Worm (Caenorhabditis elegans): ENCODE data around the gene pvf-1.

DNA sequence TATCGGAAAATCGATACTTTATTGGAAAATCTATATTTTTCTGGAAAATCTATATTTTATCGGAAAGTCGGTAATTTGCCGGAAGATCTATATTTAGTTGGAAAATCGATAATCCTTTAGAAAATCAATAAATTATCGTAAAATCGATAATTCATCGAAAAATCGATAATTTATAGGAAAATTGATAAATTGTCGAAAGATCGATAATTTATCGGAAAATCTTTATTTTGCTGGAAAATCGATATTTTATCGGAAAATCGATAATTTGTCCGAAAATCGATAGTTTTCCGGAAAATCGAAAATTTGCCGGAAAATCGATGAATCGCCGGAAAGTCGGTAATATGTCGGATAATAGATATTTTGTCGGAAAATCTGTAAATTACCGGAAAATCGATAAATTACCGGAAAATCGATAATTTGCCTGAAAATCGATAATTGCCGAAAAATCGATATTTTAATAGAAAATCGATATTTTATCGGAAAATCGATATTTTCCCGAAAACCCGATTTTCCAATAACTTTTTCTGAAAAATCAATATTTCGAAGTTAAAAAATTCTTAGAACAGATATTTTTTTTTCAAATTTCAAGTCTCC is 18.6 kb downstream of the pvf-1 start:
- TF ChIP-seq skn-1 (tag; optimal IDR thresholded peaks at IDR 0.05) (no peak), ceh-82 (tag; optimal IDR thresholded peaks at IDR 0.05) (no peak), snpc-4 (tag; optimal IDR thresholded peaks at IDR 0.05) (no peak), jun-1 (tag; optimal IDR thresholded peaks at IDR 0.05) (no peak), unc-62 (GFP tag; optimal IDR thresholded peaks at IDR 0.05) (no peak), elt-3 (tag; optimal IDR thresholded peaks at IDR 0.05) (no peak), nhr-11 (tag; optimal IDR thresholded peaks at IDR 0.05) (no peak), fkh-10 (GFP tag; optimal IDR thresholded peaks at IDR 0.05) (no peak), ztf-11 (tag; optimal IDR thresholded peaks at IDR 0.05) (no peak), pha-4 (tag; optimal IDR thresholded peaks at IDR 0.05) (no peak), lin-15B (tag; optimal IDR thresholded peaks at IDR 0.05) (no peak), fos-1 (tag; optimal IDR thresholded peaks at IDR 0.05) (no peak), egl-27 (tag; optimal IDR thresholded peaks at IDR 0.05) (no peak)

Measured in whole organism, L3 larva.